Worm (Caenorhabditis elegans) whole organism, late embryonic: Measurements from ENCODE around the gene alg-1.

Experiments
- F13H6.1 ChIP-seq: sonication (generic microtip); optimal IDR thresholded peaks from 2 replicates; lab custom pipeline; 2016; ENCODE audit warnings: missing genetic modification characterization, missing compliant biosample characterization
- ceh-6 ChIP-seq: fragments of 200-800 bp; sonication (Bioruptor generic); optimal IDR thresholded peaks from 2 replicates; lab custom pipeline; 2018; ENCODE audit warnings: mild to moderate bottlenecking, missing genetic modification characterization, missing compliant biosample characterization
- fkh-10 ChIP-seq: fragments of 150-350 bp; optimal IDR thresholded peaks from 2 replicates; lab custom pipeline; 2014; ENCODE audit warnings: missing biosample characterization, missing genetic modification reagents, missing genetic modification characterization
- nhr-11 ChIP-seq: fragments of 150-350 bp; optimal IDR thresholded peaks from 2 replicates; lab custom pipeline; 2014; ENCODE audit warnings: missing biosample characterization, missing genetic modification characterization
- sox-4 ChIP-seq: sonication (generic microtip); optimal IDR thresholded peaks from 2 replicates; lab custom pipeline; 2017; ENCODE audit warnings: mild to moderate bottlenecking, missing genetic modification characterization, inconsistent platforms, missing compliant biosample characterization
- unc-42 ChIP-seq: sonication (generic microtip); optimal IDR thresholded peaks from 2 replicates; lab custom pipeline; 2016; ENCODE audit warnings: missing genotype, missing genetic modification characterization, missing compliant biosample characterization
- ztf-16 ChIP-seq: sonication (generic microtip); optimal IDR thresholded peaks from 2 replicates; lab custom pipeline; 2017; ENCODE audit warnings: missing genetic modification characterization, missing compliant biosample characterization

ce11 chrX:13963203-13963602 lies 14.3 kb downstream of the alg-1 start, which contains the start of gene F48F7.3:
- TF ChIP-seq fkh-10 (GFP tag; lab: Kevin White, UChicago) (no peak), nhr-11 (tag; lab: Kevin White, UChicago) (no peak), ztf-16 (tag; lab: Kevin White, UChicago) (no peak), ceh-6 (GFP tag; lab: Kevin White, UChicago) (no peak), sox-4 (tag; lab: Kevin White, UChicago) (no peak), F13H6.1 (tag; lab: Kevin White, UChicago) (no peak), unc-42 (no peak)
